Worm (Caenorhabditis elegans): Measurements from ENCODE around the gene pqn-29.

DNA sequence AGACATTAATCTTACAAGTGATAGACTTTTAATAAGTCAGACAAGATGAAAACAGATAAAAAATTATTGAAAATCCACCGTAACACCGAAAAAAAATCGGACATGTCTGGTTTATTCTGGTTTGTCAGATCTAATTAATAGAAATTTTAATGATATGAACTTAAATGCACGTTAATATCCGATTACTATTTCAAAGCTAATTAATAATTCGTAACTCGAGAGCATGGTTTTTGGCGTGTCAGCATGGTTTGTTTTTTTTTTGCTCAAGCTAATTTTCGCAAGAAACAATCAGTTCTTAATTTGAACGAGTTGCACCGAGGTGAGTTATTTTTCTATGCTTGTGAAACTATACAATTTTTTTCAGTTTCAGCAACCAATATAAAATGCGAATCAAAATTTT lies 11.2 kb downstream of the pqn-29 start, which contains the start of gene clec-153:
- TF ChIP-seq gmeb-2 (tag; optimal IDR thresholded peaks at IDR 0.05) (no peak), hlh-13 (GFP tag; optimal IDR thresholded peaks at IDR 0.05) (no peak), hlh-30 (tag; optimal IDR thresholded peaks at IDR 0.05; ENCODE audit: insufficient read depth) (no peak), ceh-34 (tag; optimal IDR thresholded peaks at IDR 0.05) (no peak), unc-3 (GFP tag; conservative IDR thresholded peaks at IDR 0.05) (no peak), unc-3 (tag; optimal IDR thresholded peaks at IDR 0.05) (no peak), K09A11.1 (tag; optimal IDR thresholded peaks at IDR 0.05; ENCODE audit: insufficient read depth) (no peak), npax-4 (tag; optimal IDR thresholded peaks at IDR 0.05) (no peak)
